Fruit fly (Drosophila melanogaster): Measurements from ENCODE around the gene CG31848.
"Not testable (repeated sequence)": the region's sequence is repeated elsewhere in the genome, so short reads cannot be mapped to it uniquely, and the experiment has no call there.

Gene CG31848

dm6 chr2L:13215640-13216129 is 50.0 kb downstream of the CG31848 start:
- TF ChIP-seq CG13624 (GFP tag; optimal IDR thresholded peaks at IDR 0.05) (peak; percentile 71), CG4820 (GFP tag; optimal IDR thresholded peaks at IDR 0.05) (peak; percentile 17), NK7.1 (GFP tag; optimal IDR thresholded peaks at IDR 0.05) (peak; percentile 3), ase (GFP tag; IDR thresholded peaks at IDR 0.05) (0 out of 3 replicates have a peak, but pooled peaks have one; percentile 43), Fer1 (GFP tag; optimal IDR thresholded peaks at IDR 0.05) (peak; percentile 10), CG2875 (GFP tag; optimal IDR thresholded peaks at IDR 0.05) (peak; percentile 51), CG12104 (GFP tag; optimal IDR thresholded peaks at IDR 0.05) (peak; percentile 5), CG17385 (GFP tag; optimal IDR thresholded peaks at IDR 0.05) (peak; percentile 50), tx (GFP tag; optimal IDR thresholded peaks at IDR 0.05) (peak; percentile 51), mirr (GFP tag; optimal IDR thresholded peaks at IDR 0.05) (peak; percentile 76), CG10979 (tag; optimal IDR thresholded peaks at IDR 0.05) (peak; percentile 42), Ets65A (GFP tag) (peak; percentile 93), Nf-YC (tag; optimal IDR thresholded peaks at IDR 0.05) (peak; percentile 37), tgo (GFP tag; IDR thresholded peaks at IDR 0.05) (peak; percentile 47; the same call in 2 of the 3 replicates), CG10654 (GFP tag; optimal IDR thresholded peaks at IDR 0.05) (peak; percentile 20), so (GFP tag; IDR thresholded peaks at IDR 0.05) (peak; percentile 62; the same call in 1 of the 3 replicates), Mrtf (GFP tag; IDR thresholded peaks at IDR 0.05) (0 out of 3 replicates have a peak, but pooled peaks have one; percentile 15), Bgb (GFP tag; IDR thresholded peaks at IDR 0.05; ENCODE audit: partially characterized antibody) (peak; percentile 73), Fer2 (tag; optimal IDR thresholded peaks at IDR 0.05) (peak; percentile 1), CG10209 (GFP tag; optimal IDR thresholded peaks at IDR 0.05) (peak; percentile 59), CG1792 (GFP tag; optimal IDR thresholded peaks at IDR 0.05) (peak; percentile 58), gsb (GFP tag; IDR thresholded peaks at IDR 0.05) (peak; percentile 24; the same call in 1 of the 2 replicates), cas (GFP tag; IDR thresholded peaks at IDR 0.05) (peak; percentile 68), CG16863 (GFP tag; optimal IDR thresholded peaks at IDR 0.05) (peak; percentile 31), dmrt99B (tag; optimal IDR thresholded peaks at IDR 0.05) (peak; percentile 65), CG15514 (GFP tag; optimal IDR thresholded peaks at IDR 0.05) (peak; percentile 28), zen (tag; optimal IDR thresholded peaks at IDR 0.05) (peak; percentile 59), HLH3B (GFP tag; IDR thresholded peaks at IDR 0.05) (peak; percentile 66; the same call in 1 of the 2 replicates), CG18262 (tag; optimal IDR thresholded peaks at IDR 0.05) (peak; percentile 44), Sry-δ (GFP tag; optimal IDR thresholded peaks at IDR 0.05) (peak; percentile 29), insv (GFP tag; optimal IDR thresholded peaks at IDR 0.05) (peak in 1 of 2 experiments; percentile 63), pan (GFP tag; optimal IDR thresholded peaks at IDR 0.05 in 1 of 2, IDR thresholded peaks at IDR 0.05 in 1 of 2) (peak in 1 of 2 experiments; percentile 73), CG7786 (GFP tag; optimal IDR thresholded peaks at IDR 0.05) (peak; percentile 47), E2f2 (GFP tag; IDR thresholded peaks at IDR 0.05) (peak; percentile 40; the same call in 1 of the 2 replicates), jumu (GFP tag; optimal IDR thresholded peaks at IDR 0.05) (peak; percentile 43), repo (GFP tag; optimal IDR thresholded peaks at IDR 0.05) (peak; percentile 73), sens (GFP tag) (peak; percentile 93), Spps (tag; optimal IDR thresholded peaks at IDR 0.05) (peak; percentile 15), CG5245 (GFP tag; optimal IDR thresholded peaks at IDR 0.05) (peak; percentile 37), CG8089 (GFP tag; optimal IDR thresholded peaks at IDR 0.05) (peak; percentile 8), grn (GFP tag; optimal IDR thresholded peaks at IDR 0.05) (peak; percentile 81), btn (GFP tag; optimal IDR thresholded peaks at IDR 0.05) (peak; percentile 52), CG18764 (GFP tag; optimal IDR thresholded peaks at IDR 0.05) (peak; percentile 32), Atf-2 (GFP tag; optimal IDR thresholded peaks at IDR 0.05) (peak; percentile 9), Side (GFP tag; optimal IDR thresholded peaks at IDR 0.05) (peak; percentile 1), CG12769 (tag; optimal IDR thresholded peaks at IDR 0.05) (peak; percentile 70), CG15601 (tag; optimal IDR thresholded peaks at IDR 0.05) (peak; percentile 7), Eip74EF (GFP tag; optimal IDR thresholded peaks at IDR 0.05) (peak in 1 of 2 experiments; percentile 35), chn (GFP tag; optimal IDR thresholded peaks at IDR 0.05) (peak; percentile 27)
- not testable (repeated sequence) for TF ChIP-seq pan (optimal IDR thresholded peaks at IDR 0.05)
